Worm (Caenorhabditis elegans) whole organism, midembryonic: ENCODE data around the gene sru-40.

Experiments used
- T22C8.4 ChIP-seq: fragments of 200-800 bp; sonication (Bioruptor generic); IDR thresholded peaks from 2 replicates; pipeline ENCODE4 v1.3.6; 2022; ENCODE audit warnings: missing genetic modification characterization, missing compliant biosample characterization
- cog-1 ChIP-seq: sonication (generic microtip); optimal IDR thresholded peaks from 2 replicates; lab custom pipeline; 2016; ENCODE audit warnings: missing genetic modification characterization, missing compliant biosample characterization
- flt-1 ChIP-seq: fragments of 200-800 bp; sonication (Bioruptor generic); IDR thresholded peaks from 2 replicates; pipeline ENCODE4 v1.3.6; 2022; ENCODE audit warnings: missing genetic modification characterization, missing compliant biosample characterization
- med-1 ChIP-seq: sonication (generic microtip); optimal IDR thresholded peaks from 2 replicates; lab custom pipeline; 2017; ENCODE audit warnings: missing genetic modification characterization, mild to moderate bottlenecking, missing compliant biosample characterization, antibody characterized with exemption, missing genetic modification reagents; ENCODE audit not compliant: insufficient read depth
- ref-1 ChIP-seq: fragments of 200-800 bp; sonication (Bioruptor generic); conservative IDR thresholded peaks from 2 replicates; pipeline ENCODE4 v1.3.6; 2022; ENCODE audit warnings: missing genetic modification reagents, missing genetic modification characterization, missing compliant biosample characterization
- ztf-23 ChIP-seq: fragments of 200-800 bp; sonication (Bioruptor generic); IDR thresholded peaks from 2 replicates; pipeline ENCODE4 v1.3.6; 2022; ENCODE audit warnings: missing genetic modification reagents, missing genetic modification characterization, missing compliant biosample characterization
- ztf-29 ChIP-seq: fragments of 200-800 bp; sonication (Bioruptor generic); IDR thresholded peaks from 2 replicates; pipeline ENCODE4 v1.3.6; 2022; ENCODE audit warnings: missing genetic modification reagents, missing genetic modification characterization, missing compliant biosample characterization

DNA sequence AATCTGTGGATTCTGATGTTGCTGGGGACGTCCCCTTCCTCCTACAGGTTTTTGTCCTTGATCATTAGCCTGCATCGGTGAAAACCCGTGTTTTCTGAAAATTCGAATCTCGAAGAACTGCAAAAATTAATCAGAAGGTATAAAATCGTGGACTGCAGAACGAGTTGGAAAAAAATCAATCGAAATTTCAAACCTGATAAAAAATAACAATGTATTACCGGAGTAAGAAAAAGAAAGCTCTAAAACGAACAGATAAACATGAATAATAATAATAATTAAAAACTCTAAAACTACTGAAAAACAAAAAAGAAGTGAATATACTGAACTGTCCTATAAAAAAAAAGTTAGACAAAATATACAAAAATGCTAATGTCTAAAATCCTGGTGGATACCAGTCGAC, 50.8 kb downstream of the sru-40 start, which contains the start of gene F46B6.5:
- TF ChIP-seq flt-1 (GFP tag; lab: Robert Waterston, UW) (no peak), ztf-23 (GFP tag; lab: Robert Waterston, UW) (no peak), ztf-29 (GFP tag; lab: Robert Waterston, UW) (no peak), med-1 (GFP tag; lab: Kevin White, UChicago) (no peak), ref-1 (GFP tag; lab: Robert Waterston, UW) (no peak), cog-1 (tag; lab: Kevin White, UChicago) (no peak), T22C8.4 (GFP tag; lab: Robert Waterston, UW) (no peak)
